Fruit fly (Drosophila melanogaster) S2 (cell line): ENCODE data around the gene CG1750.

ENCODE experiments used
- CG8478 ChIP-seq: fragments of >200 bp; optimal IDR thresholded peaks from 2 replicates; lab custom pipeline; 2018
- CTCF ChIP-seq, 2 experiments: fragments of >200 bp; optimal IDR thresholded peaks; 2 replicates each; lab custom pipeline; 2018

DNA sequence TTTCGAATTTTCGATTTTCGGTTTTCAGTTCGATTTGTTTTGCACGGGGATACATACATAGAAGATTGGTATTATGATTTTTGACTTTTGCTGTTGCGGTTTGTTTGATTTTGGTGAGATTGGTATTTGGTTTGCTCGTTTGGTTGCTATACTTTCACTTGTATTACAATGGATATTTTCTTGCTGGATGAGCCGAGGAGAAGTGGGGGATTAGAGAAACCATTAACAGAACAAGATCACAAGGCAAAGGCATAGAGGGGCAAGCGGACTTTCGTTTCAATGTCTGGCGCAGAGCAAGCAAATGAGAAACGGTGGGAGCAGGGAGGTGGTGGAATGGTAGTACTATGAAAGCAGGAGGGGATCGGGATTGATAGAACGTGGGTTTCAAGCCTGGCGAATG lies 22.5 kb downstream of the CG1750 start, which contains the start of gene CG15563:
- TF ChIP-seq CG8478 (no peak), CTCF (optimal IDR thresholded peaks at IDR 0.05; lab: Kevin White, UChicago) (no peak)
